Worm (Caenorhabditis elegans) whole organism, mixed stage, embryonic: ENCODE measurements around the gene C04F6.7.

ENCODE experiments used
- blmp-1 ChIP-seq: fragments of 150-350 bp; optimal IDR thresholded peaks from 2 replicates; lab custom pipeline; 2014; ENCODE audit warnings: missing biosample characterization, missing genetic modification characterization
- cnd-1 ChIP-seq: fragments of 200-800 bp; sonication (Bioruptor generic); optimal IDR thresholded peaks from 2 replicates; lab custom pipeline; 2018; ENCODE audit warnings: mild to moderate bottlenecking, missing genetic modification characterization, missing compliant biosample characterization
- elt-3 ChIP-seq: fragments of 150-350 bp; optimal IDR thresholded peaks from 2 replicates; lab custom pipeline; 2014; ENCODE audit warnings: missing biosample characterization, missing genetic modification characterization
- lin-13 ChIP-seq: fragments of 150-350 bp; optimal IDR thresholded peaks from 2 replicates; lab custom pipeline; 2014; ENCODE audit warnings: missing biosample characterization, missing genetic modification characterization
- mep-1 ChIP-seq: fragments of 150-350 bp; optimal IDR thresholded peaks from 2 replicates; lab custom pipeline; 2017; ENCODE audit warnings: missing biosample characterization, missing genetic modification reagents, missing genetic modification characterization, inconsistent platforms
- pha-4 ChIP-seq: fragments of 150-350 bp; optimal IDR thresholded peaks from 2 replicates; lab custom pipeline; 2018; ENCODE audit warnings: missing biosample characterization, missing genetic modification reagents, missing genetic modification characterization
- snpc-4 ChIP-seq: fragments of 150-350 bp; optimal IDR thresholded peaks from 2 replicates; lab custom pipeline; 2014; ENCODE audit warnings: missing biosample characterization, missing genetic modification characterization

DNA sequence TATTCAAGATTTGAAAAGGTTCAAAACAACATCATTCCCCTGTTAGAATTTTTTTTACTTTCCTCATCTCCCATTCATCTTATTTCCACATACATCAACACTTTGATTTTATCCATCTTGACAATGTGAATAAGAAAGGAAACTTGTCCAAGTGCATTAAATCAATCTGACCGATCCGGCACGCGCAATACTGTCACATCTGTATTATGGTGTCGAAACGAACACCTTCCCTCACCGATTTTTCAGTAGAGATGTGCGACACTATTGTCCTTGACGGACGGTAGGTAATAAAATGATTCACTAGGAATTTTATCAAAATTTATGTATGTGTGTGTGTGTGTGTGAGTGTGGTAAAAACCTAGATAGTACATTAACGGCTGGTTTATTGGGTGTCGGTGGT is 44.9 kb upstream of the C04F6.7 start:
- TF ChIP-seq elt-3 (tag; lab: Kevin White, UChicago) (no peak), lin-13 (tag; lab: Kevin White, UChicago) (no peak), pha-4 (tag; lab: Kevin White, UChicago) (no peak), snpc-4 (tag; lab: Kevin White, UChicago) (no peak), mep-1 (tag; lab: Kevin White, UChicago) (no peak), blmp-1 (tag; lab: Kevin White, UChicago) (no peak), cnd-1 (tag; lab: Kevin White, UChicago) (no peak)
